Worm (Caenorhabditis elegans): Measurements from ENCODE around the gene ooc-3.

The ooc-3 gene

DNA sequence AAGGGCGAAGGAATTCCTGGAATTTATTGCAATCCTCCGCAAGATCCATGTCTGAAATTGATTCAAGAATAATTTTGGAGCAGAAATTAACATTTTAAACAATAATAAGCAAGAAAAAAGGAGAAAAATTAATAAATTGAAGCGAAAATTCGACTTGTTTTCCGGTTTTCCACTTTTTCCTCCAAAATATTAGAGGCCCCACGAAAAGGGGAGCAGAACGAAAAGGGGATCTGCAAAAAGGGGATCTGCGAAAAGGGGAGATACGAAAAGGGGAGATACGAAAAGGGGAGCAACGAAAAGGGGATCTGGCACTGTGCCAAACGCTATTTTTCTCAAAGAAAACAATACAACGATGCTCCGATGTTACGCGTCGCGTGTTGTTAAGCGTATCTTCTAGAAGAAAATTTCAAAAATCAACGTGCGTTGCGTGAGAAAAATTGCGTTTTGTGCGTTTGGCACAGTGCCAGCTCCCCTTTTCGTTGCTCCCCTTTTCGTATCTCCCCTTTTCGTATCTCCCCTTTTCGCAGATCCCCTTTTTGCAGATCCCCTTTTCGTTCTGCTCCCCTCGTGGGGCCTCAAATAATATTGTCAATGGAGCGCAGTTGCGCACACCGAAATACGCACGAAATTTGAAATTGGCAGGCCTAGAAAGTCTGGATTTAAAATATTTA lies 39.4 kb upstream of the ooc-3 start, which contains the start of gene Y62F5A.12 (continued):
- TF ChIP-seq fos-1 (tag; optimal IDR thresholded peaks at IDR 0.05) = peak; percentile 31
- peak; percentile 6 for TF ChIP-seq snpc-4 (tag; optimal IDR thresholded peaks at IDR 0.05)
- peak; percentile 86 for TF ChIP-seq nhr-20 (tag; optimal IDR thresholded peaks at IDR 0.05)
- TF ChIP-seq mdl-1 (tag; optimal IDR thresholded peaks at IDR 0.05) = peak in 1 of 2 experiments; percentile 71
- peak; percentile 32 for TF ChIP-seq F16B12.6 (tag; optimal IDR thresholded peaks at IDR 0.05)
- peak; percentile 72 for TF ChIP-seq nhr-77 (tag; optimal IDR thresholded peaks at IDR 0.05)
- TF ChIP-seq mep-1 (tag; optimal IDR thresholded peaks at IDR 0.05) = peak; percentile 63
- TF ChIP-seq rnt-1 (tag; optimal IDR thresholded peaks at IDR 0.05) = peak; percentile 99
- TF ChIP-seq C16A3.4 (tag; optimal IDR thresholded peaks at IDR 0.05) = peak; percentile 71
- TF ChIP-seq efl-1 (optimal IDR thresholded peaks at IDR 0.05) = peak; percentile 82 to 90
- TF ChIP-seq efl-1 (GFP tag; optimal IDR thresholded peaks at IDR 0.05 in 1 of 2) = peak; percentile 87 to 99
- TF ChIP-seq isw-1 (GFP tag; IDR thresholded peaks at IDR 0.05) = peak; percentile 89
- TF ChIP-seq zip-4 (GFP tag; optimal IDR thresholded peaks at IDR 0.05) = peak; percentile 11
- peak; percentile 86 for TF ChIP-seq xbp-1 (tag; optimal IDR thresholded peaks at IDR 0.05)
- TF ChIP-seq hlh-4 (tag; optimal IDR thresholded peaks at IDR 0.05) = peak; percentile 20

ce11 chrII:11533716-11534115 lies 38.6 kb upstream of the ooc-3 start, which contains the start of gene mdt-8:
TSS of gene mdt-8 (minus strand) at chrII:11533816.
- TF ChIP-seq elt-2 (tag; optimal IDR thresholded peaks at IDR 0.05) (no peak), C34B4.2 (tag; optimal IDR thresholded peaks at IDR 0.05) (no peak), nhr-12 (tag; optimal IDR thresholded peaks at IDR 0.05) (no peak), vab-15 (tag; optimal IDR thresholded peaks at IDR 0.05) (no peak), unc-130 (tag; optimal IDR thresholded peaks at IDR 0.05) (no peak), mef-2 (tag; optimal IDR thresholded peaks at IDR 0.05) (no peak), pqm-1 (tag; optimal IDR thresholded peaks at IDR 0.05) (no peak), rnt-1 (tag; optimal IDR thresholded peaks at IDR 0.05) (no peak)

DNA sequence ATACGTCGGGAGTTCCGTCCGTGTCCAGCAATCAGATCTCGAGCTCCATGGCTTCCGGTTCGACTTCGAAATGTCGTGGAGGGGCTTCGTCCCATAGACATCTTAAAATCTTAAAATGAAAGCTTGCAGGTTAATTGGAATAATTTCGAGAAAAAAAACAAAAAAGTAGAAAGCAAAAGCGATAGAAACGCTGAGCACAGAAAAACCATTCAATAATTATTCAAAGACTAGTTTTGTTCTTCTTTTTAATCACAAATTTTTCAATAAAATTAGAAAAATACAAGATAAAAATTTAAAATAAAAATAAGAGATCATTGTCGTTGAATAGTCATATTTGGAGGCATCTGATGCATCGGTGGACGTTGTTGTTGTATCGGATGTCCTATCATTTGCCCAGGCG lies 31.8 kb upstream of the ooc-3 start, which contains the start of gene age-1:
age-1 (minus strand) TSS at position 101 of the 400 bp plus-strand sequence.
- no peak for TF ChIP-seq C04F5.9 (tag; optimal IDR thresholded peaks at IDR 0.05)
- TF ChIP-seq mef-2 (tag; optimal IDR thresholded peaks at IDR 0.05) = no peak
- no peak for TF ChIP-seq tlp-1 (tag; optimal IDR thresholded peaks at IDR 0.05)
- TF ChIP-seq sup-37 (GFP tag; optimal IDR thresholded peaks at IDR 0.05) = no peak
- TF ChIP-seq snu-23 (GFP tag; optimal IDR thresholded peaks at IDR 0.05) = no peak
- TF ChIP-seq ceh-90 (tag; optimal IDR thresholded peaks at IDR 0.05) = no peak
- no peak for TF ChIP-seq nhr-77 (tag; optimal IDR thresholded peaks at IDR 0.05)
- no peak for TF ChIP-seq skn-1 (tag; optimal IDR thresholded peaks at IDR 0.05)
- no peak for TF ChIP-seq nhr-76 (tag; optimal IDR thresholded peaks at IDR 0.05)
- no peak for TF ChIP-seq lir-3 (tag; optimal IDR thresholded peaks at IDR 0.05; ENCODE audit: poor library complexity)
- no peak for TF ChIP-seq ceh-63 (GFP tag; optimal IDR thresholded peaks at IDR 0.05)
- TF ChIP-seq lin-35 (GFP tag; optimal IDR thresholded peaks at IDR 0.05) = no peak

DNA sequence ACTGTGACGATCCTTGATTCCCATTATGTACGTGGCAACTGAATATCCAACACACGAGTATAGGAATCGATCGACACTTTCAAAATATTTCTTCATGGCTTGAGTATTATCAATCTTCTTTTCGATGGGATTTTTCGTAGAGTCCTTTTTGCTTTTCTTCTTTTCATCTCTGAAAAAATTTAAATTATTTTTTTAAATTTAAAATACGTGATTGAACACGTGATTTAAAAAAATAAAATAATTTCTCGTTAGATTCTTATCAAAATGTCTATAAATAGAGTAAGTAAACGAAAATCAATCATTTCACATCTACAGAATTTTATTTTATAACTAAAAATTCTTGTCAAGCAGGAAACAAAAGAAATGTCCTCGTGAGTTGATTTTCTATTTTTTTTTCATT lies 26.2 kb upstream of the ooc-3 start, which contains the start of gene Y62F5A.10:
Y62F5A.10 (plus strand) TSS at position 301 of the 400 bp plus-strand sequence.
- no peak for TF ChIP-seq elt-3 (tag; optimal IDR thresholded peaks at IDR 0.05)
- no peak for TF ChIP-seq mef-2 (tag; optimal IDR thresholded peaks at IDR 0.05)
- no peak for TF ChIP-seq lsy-2 (tag; optimal IDR thresholded peaks at IDR 0.05)
- TF ChIP-seq lin-39 (tag; optimal IDR thresholded peaks at IDR 0.05) = no peak
- no peak for TF ChIP-seq ces-1 (GFP tag; optimal IDR thresholded peaks at IDR 0.05)
- no peak for TF ChIP-seq lir-3 (tag; optimal IDR thresholded peaks at IDR 0.05; ENCODE audit: poor library complexity)
- TF ChIP-seq snu-23 (GFP tag; optimal IDR thresholded peaks at IDR 0.05) = no peak
- no peak for TF ChIP-seq dpl-1 (GFP tag; optimal IDR thresholded peaks at IDR 0.05)
- TF ChIP-seq fkh-10 (GFP tag; optimal IDR thresholded peaks at IDR 0.05) = no peak
- no peak for TF ChIP-seq unc-86 (tag; optimal IDR thresholded peaks at IDR 0.05)

All from whole organism, L1 larva.